Fruit fly (Drosophila melanogaster): ENCODE data around the gene Pfdn1.

Pfdn1 gene

DNA sequence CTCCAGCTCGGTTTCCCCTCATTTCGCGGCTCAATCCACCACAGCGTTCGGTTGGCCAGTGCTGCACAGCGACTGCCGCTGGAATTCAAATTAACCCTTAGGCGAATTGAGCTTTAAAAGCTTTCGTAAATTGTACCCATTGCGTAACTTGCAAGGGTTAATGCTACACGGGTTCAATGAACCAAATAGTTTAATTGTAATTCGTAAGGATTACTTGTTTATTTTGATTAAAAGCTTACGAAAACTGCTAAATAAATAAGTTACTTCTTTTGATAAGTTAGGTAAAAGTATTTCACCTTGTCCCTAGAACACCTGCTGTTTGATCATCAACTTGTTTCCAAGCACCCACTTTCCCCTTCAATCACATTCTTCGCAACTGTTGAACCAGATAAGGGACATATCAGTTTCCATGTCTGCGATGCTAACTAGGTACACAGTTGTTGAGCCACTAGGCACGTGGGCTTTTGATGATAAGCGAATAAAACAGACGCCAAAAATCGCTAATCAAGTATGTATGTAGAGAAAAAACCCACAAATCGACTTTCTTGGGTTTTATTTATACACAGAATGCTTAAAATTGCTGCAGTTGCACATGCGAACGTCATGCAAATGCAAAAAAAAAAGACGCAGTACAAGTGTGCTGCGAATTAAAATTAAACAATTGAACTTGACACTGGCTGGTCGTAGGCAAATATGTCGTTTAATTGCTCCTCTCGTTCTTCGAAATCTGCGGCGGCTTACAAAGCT lies 22.7 kb upstream of the Pfdn1 start, which contains the start of gene Pfas (continued):
- TF ChIP-seq dysf (GFP tag; IDR thresholded peaks at IDR 0.05) (peak; percentile 51; the same call in 2 of the 3 replicates), YL-1 (GFP tag; optimal IDR thresholded peaks at IDR 0.05) (peak; percentile 65), Asciz (GFP tag; optimal IDR thresholded peaks at IDR 0.05) (no peak), maf-S (GFP tag; optimal IDR thresholded peaks at IDR 0.05) (peak; percentile 27), CG4854 (GFP tag; optimal IDR thresholded peaks at IDR 0.05) (peak; percentile 46), Sry-β (GFP tag; optimal IDR thresholded peaks at IDR 0.05) (no peak), cas (GFP tag; IDR thresholded peaks at IDR 0.05) (no peak), CG2678 (tag; optimal IDR thresholded peaks at IDR 0.05) (peak; percentile 80), MESR4 (GFP tag; optimal IDR thresholded peaks at IDR 0.05) (peak; percentile 25), CG4404 (GFP tag; IDR thresholded peaks at IDR 0.05) (no peak), CG17612 (GFP tag; IDR thresholded peaks at IDR 0.05) (no peak), Deaf1 (tag; optimal IDR thresholded peaks at IDR 0.05) (peak; percentile 64), Atf-2 (GFP tag; optimal IDR thresholded peaks at IDR 0.05) (peak; percentile 15), ATbp (GFP tag; optimal IDR thresholded peaks at IDR 0.05) (peak; percentile 20), CG9609 (GFP tag; optimal IDR thresholded peaks at IDR 0.05) (peak; percentile 48), wor (GFP tag; IDR thresholded peaks at IDR 0.05) (no peak), Lim3 (GFP tag; IDR thresholded peaks at IDR 0.05) (no peak), CG17328 (GFP tag; IDR thresholded peaks at IDR 0.05) (0 out of 2 replicates have a peak, but pooled peaks have one; percentile 13), Nf-YB (GFP tag; optimal IDR thresholded peaks at IDR 0.05) (no peak), fru (optimal IDR thresholded peaks at IDR 0.05) (no peak), D19B (GFP tag; optimal IDR thresholded peaks at IDR 0.05) (no peak), CG15073 (GFP tag; optimal IDR thresholded peaks at IDR 0.05) (no peak), pita (GFP tag; optimal IDR thresholded peaks at IDR 0.05) (no peak), CG3838 (GFP tag; optimal IDR thresholded peaks at IDR 0.05) (no peak), zfh2 (GFP tag; optimal IDR thresholded peaks at IDR 0.05) (peak; percentile 72), Bdp1 (GFP tag; optimal IDR thresholded peaks at IDR 0.05) (no peak), ewg (GFP tag; optimal IDR thresholded peaks at IDR 0.05) (peak; percentile 6), NC2β (GFP tag; optimal IDR thresholded peaks at IDR 0.05) (peak; percentile 12), CG12659 (GFP tag; optimal IDR thresholded peaks at IDR 0.05) (peak; percentile 70), Rx (GFP tag; IDR thresholded peaks at IDR 0.05) (no peak), fd64A (GFP tag; optimal IDR thresholded peaks at IDR 0.05) (no peak), CG14860 (GFP tag; IDR thresholded peaks at IDR 0.05; ENCODE audit: partially characterized antibody) (no peak), danr (GFP tag; IDR thresholded peaks at IDR 0.05) (no peak), slp2 (GFP tag; optimal IDR thresholded peaks at IDR 0.05) (no peak), CG11695 (GFP tag; IDR thresholded peaks at IDR 0.05) (0 out of 3 replicates have a peak, but pooled peaks have one; percentile 21), Neu2 (GFP tag; optimal IDR thresholded peaks at IDR 0.05; ENCODE audit: borderline replicate concordance) (no peak), CG2116 (GFP tag; optimal IDR thresholded peaks at IDR 0.05) (no peak), pfk (GFP tag; optimal IDR thresholded peaks at IDR 0.05) (no peak), pzg (GFP tag; optimal IDR thresholded peaks at IDR 0.05) (peak; percentile 65), CG34376 (GFP tag; optimal IDR thresholded peaks at IDR 0.05) (peak; percentile 83), CrebB (tag; optimal IDR thresholded peaks at IDR 0.05) (peak; percentile 66), lmd (GFP tag; IDR thresholded peaks at IDR 0.05) (no peak), Stat92E (GFP tag; optimal IDR thresholded peaks at IDR 0.05) (peak in 1 of 3 experiments; percentile 31), odd (GFP tag; optimal IDR thresholded peaks at IDR 0.05) (no peak), B-H2 (GFP tag; optimal IDR thresholded peaks at IDR 0.05) (peak; percentile 83), CG1832 (GFP tag; optimal IDR thresholded peaks at IDR 0.05) (no peak), CG13894 (tag; optimal IDR thresholded peaks at IDR 0.05) (peak; percentile 58), CG1529 (GFP tag; optimal IDR thresholded peaks at IDR 0.05) (no peak), bowl (GFP tag; IDR thresholded peaks at IDR 0.05) (no peak), CG6272 (GFP tag; IDR thresholded peaks at IDR 0.05) (no peak)

All from whole organism, embryonic.